Fruit fly (Drosophila melanogaster): ENCODE results near the gene CG5592.

The CG5592 gene

dm6 chr3L:5932363-5932914, 35.0 kb downstream of the CG5592 start, which contains the start of gene Rcc1:
TSS of gene Rcc1 (minus strand) at chr3L:5932773.
- TF ChIP-seq noc (tag; optimal IDR thresholded peaks at IDR 0.05), result no peak

- TF ChIP-seq noc (tag; optimal IDR thresholded peaks at IDR 0.05), result no peak
Observed at dm6 chr3L:5940431-5940830, 43.0 kb downstream of the CG5592 start.

- TF ChIP-seq noc (tag; optimal IDR thresholded peaks at IDR 0.05), result no peak
Observed at dm6 chr3L:5941086-5941485, 43.6 kb downstream of the CG5592 start.

dm6 chr3L:5941508-5941907, 44.1 kb downstream of the CG5592 start:
- no peak for TF ChIP-seq noc (tag; optimal IDR thresholded peaks at IDR 0.05)

DNA sequence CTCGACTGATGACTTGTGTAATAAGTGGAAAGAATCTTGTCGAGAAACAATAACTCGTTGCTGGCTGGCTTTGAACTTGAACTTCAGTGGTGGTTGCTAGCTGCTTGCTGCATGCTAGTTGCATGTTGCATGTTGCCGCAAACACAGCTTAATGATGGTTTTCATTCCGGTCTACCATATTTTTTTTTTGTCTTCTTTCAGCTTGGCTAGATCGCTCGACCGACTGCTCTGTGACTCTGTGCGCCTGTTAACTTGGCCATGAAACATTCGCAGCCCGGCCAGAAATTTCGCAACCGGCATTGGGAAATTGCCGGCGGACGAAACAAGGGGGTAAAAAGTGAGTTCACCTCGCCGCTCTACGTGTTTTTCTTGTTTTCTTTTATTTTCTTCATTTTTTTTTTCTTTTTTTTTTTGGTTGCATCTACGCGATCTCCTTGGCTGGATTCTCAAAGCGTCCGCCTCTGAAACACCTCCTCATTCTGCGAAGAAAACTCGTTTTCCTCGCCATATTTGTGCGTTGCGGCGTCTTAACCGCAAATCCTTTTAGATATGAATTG, 46.0 kb downstream of the CG5592 start:
- no peak for TF ChIP-seq noc (tag; optimal IDR thresholded peaks at IDR 0.05)

DNA sequence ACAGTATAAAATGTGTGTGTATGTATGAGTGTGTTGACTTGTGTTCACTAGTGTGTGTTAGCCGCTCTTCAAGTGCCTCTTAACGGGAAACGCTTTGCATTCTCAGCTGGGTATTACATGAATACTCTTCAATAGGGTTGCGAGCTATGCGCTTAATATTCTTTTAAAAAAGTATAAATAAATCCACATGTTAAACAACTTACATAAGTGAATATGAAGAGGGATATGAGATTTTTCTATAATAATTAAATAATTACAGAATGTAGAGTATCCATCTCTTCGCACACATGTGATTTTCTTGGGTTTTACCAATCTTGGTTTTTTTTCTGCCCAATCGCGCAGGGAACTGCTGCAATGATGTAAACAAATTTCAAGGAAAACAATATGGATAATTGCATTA, 48.1 kb downstream of the CG5592 start:
- TF ChIP-seq noc (tag; optimal IDR thresholded peaks at IDR 0.05), result no peak

dm6 chr3L:5947110-5947731, 49.8 kb downstream of the CG5592 start:
- no peak for TF ChIP-seq noc (tag; optimal IDR thresholded peaks at IDR 0.05)
